Worm (Caenorhabditis elegans): Measurements from ENCODE around the gene nhr-15.

nhr-15 gene

ce11 chrV:311485-312090 lies 933 bp upstream of the nhr-15 start, which contains the start of gene phf-10 (continued):
- TF ChIP-seq nhr-27 (tag; optimal IDR thresholded peaks at IDR 0.05) (no peak), madf-10 (tag; optimal IDR thresholded peaks at IDR 0.05) (no peak), C06A6.2 (GFP tag; conservative IDR thresholded peaks at IDR 0.05) (no peak), somi-1 (GFP tag; optimal IDR thresholded peaks at IDR 0.05) (no peak), madf-3 (GFP tag; IDR thresholded peaks at IDR 0.05) (no peak), atf-7 (tag; optimal IDR thresholded peaks at IDR 0.05) (no peak), mel-28 (tag; optimal IDR thresholded peaks at IDR 0.05; ENCODE audit: borderline replicate concordance) (no peak), repo-1 (tag; optimal IDR thresholded peaks at IDR 0.05) (no peak), nfya-2 (GFP tag; IDR thresholded peaks at IDR 0.05) (no peak), mes-4 (tag; optimal IDR thresholded peaks at IDR 0.05) (no peak), lin-26 (GFP tag; IDR thresholded peaks at IDR 0.05) (no peak), sea-2 (GFP tag; IDR thresholded peaks at IDR 0.05) (no peak), bed-1 (GFP tag; IDR thresholded peaks at IDR 0.05) (no peak), dox-1 (GFP tag; IDR thresholded peaks at IDR 0.05) (0 out of 2 replicates have a peak, but pooled peaks have one; percentile 27), hmg-1.2 (GFP tag; IDR thresholded peaks at IDR 0.05) (peak; percentile 16; the same call in 1 of the 2 replicates), gei-17 (GFP tag; optimal IDR thresholded peaks at IDR 0.05) (no peak), hmg-20 (GFP tag; IDR thresholded peaks at IDR 0.05) (no peak), rec-8 (tag; optimal IDR thresholded peaks at IDR 0.05) (no peak), pbrm-1 (GFP tag; IDR thresholded peaks at IDR 0.05) (no peak), lsy-27 (tag; optimal IDR thresholded peaks at IDR 0.05; ENCODE audit: borderline replicate concordance, insufficient read depth) (no peak), D2030.7 (GFP tag; IDR thresholded peaks at IDR 0.05) (no peak), let-607 (tag; optimal IDR thresholded peaks at IDR 0.05) (no peak), F10E7.11 (tag; optimal IDR thresholded peaks at IDR 0.05) (no peak)

- TF ChIP-seq dox-1 (GFP tag; IDR thresholded peaks at IDR 0.05) = 0 out of 2 replicates have a peak, but pooled peaks have one; percentile 23
These were observed 4.4 kb downstream of the nhr-15 start for ce11 chrV:316919-317318.

ce11 chrV:320009-320408 lies 7.5 kb downstream of the nhr-15 start:
- TF ChIP-seq xnd-1 (tag; optimal IDR thresholded peaks at IDR 0.05) = no peak
- no peak for TF ChIP-seq hmg-20 (GFP tag; IDR thresholded peaks at IDR 0.05)
- TF ChIP-seq B0336.3 (GFP tag; IDR thresholded peaks at IDR 0.05) = no peak
- no peak for TF ChIP-seq B0035.1 (tag; optimal IDR thresholded peaks at IDR 0.05)
- TF ChIP-seq egl-18 (GFP tag; IDR thresholded peaks at IDR 0.05) = no peak
- TF ChIP-seq ekl-4 (GFP tag; IDR thresholded peaks at IDR 0.05) = no peak
- TF ChIP-seq rec-8 (tag; optimal IDR thresholded peaks at IDR 0.05) = no peak
- no peak for TF ChIP-seq ztf-22 (GFP tag; optimal IDR thresholded peaks at IDR 0.05)
- no peak for TF ChIP-seq dpff-1 (tag; optimal IDR thresholded peaks at IDR 0.05)
- no peak for TF ChIP-seq F39B2.1 (GFP tag; IDR thresholded peaks at IDR 0.05)
- TF ChIP-seq let-526 (GFP tag; IDR thresholded peaks at IDR 0.05) = no peak
- TF ChIP-seq lir-1 (GFP tag; conservative IDR thresholded peaks at IDR 0.05) = no peak
- TF ChIP-seq lin-54 (GFP tag; optimal IDR thresholded peaks at IDR 0.05) = no peak
- TF ChIP-seq T26A5.8 (tag; optimal IDR thresholded peaks at IDR 0.05) = no peak
